Worm (Caenorhabditis elegans) whole organism, young adult: ENCODE data around the gene cthd-1.

ENCODE experiments used
- F49E8.2 ChIP-seq: sonication (generic microtip); optimal IDR thresholded peaks from 3 replicates; lab custom pipeline; 2017; ENCODE audit warnings: missing genetic modification characterization, mild to moderate bottlenecking, missing compliant biosample characterization, antibody characterized with exemption, moderate library complexity; ENCODE audit not compliant: insufficient read depth
- ama-1 ChIP-seq, 3 experiments: fragments of 150-350 bp in 1 of 3; sonication (generic microtip) in 2 of 3; optimal IDR thresholded peaks; 2 replicates each; lab custom pipeline; 2014 to 2018; ENCODE audit warnings: missing biosample characterization in 2 of 3, missing genetic modification characterization in 2 of 3, missing genetic modification reagents in 2 of 3
- die-1 ChIP-seq: sonication (generic microtip); optimal IDR thresholded peaks from 2 replicates; lab custom pipeline; 2016; ENCODE audit warnings: missing genotype, mild to moderate bottlenecking, missing genetic modification characterization, missing compliant biosample characterization
- snpc-4 ChIP-seq, 5 experiments: fragments of 150-350 bp in 1 of 5; sonication (generic microtip) in 4 of 5; optimal IDR thresholded peaks; 2 replicates each; lab custom pipeline; 2014 to 2018; ENCODE audit warnings: missing genetic modification characterization in 5 of 5, missing biosample characterization in 3 of 5, antibody characterized with exemption in 2 of 5, mild to moderate bottlenecking in 2 of 5, missing compliant biosample characterization in 2 of 5, missing genotype in 2 of 5, moderate library complexity in 2 of 5, missing genetic modification reagents in 1 of 5

DNA sequence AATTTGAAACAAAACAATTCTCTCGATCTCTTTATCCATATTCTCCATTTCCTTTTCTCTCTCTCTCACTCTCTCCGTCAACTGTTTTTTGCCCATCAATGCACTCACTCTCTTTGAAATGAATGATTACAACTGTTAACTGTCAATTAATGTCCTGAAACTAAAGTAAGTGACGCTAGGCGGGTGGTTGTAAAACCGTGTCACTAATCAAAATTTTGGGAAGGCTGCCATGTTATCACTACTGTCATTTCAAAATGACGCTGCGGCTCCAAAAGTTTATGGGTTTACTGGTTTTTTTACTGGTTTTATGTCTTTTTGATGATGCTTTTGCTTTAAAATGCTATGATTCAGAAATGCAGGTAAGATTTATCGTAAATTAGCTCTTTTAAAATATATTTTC, 1.1 kb downstream of the cthd-1 start, which contains the start of gene ZK287.9:
- TF ChIP-seq snpc-4 (GFP tag; optimal IDR thresholded peaks at IDR 0.05; lab: Kevin White, UChicago) (no peak), snpc-4 (tag; optimal IDR thresholded peaks at IDR 0.05; lab: Kevin White, UChicago) (no peak), ama-1 (optimal IDR thresholded peaks at IDR 0.05; lab: Kevin White, UChicago) (no peak), ama-1 (GFP tag; optimal IDR thresholded peaks at IDR 0.05; lab: Kevin White, UChicago) (no peak), F49E8.2 (tag; lab: Kevin White, UChicago) (no peak), die-1 (tag; lab: Kevin White, UChicago) (no peak)
